Fruit fly (Drosophila melanogaster): ENCODE data around the gene ppk30.

Gene ppk30

DNA sequence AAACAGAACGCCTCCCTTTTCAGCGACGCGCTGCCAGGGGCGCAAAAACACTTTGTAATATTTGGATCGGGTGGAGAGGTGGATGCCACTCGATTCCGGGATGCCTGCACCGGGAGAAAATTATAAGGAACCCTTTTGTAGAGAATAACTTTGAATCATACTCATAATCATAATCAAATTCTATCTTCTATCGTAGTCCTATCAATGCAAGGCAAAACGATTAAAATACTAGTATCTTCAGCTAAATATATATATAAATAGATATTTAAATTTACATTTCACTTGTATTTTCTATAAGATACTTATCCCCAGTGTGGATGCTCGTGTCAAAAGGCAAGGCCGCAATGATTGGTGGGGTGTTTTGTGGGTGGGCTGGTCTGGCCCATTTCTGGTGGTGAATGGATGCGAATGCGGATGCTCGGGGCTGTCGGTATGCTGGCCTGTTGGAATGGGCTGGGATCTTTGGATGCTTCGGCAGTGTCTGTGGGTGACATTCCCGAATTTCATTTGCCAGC is 36.9 kb downstream of the ppk30 start:
- TF ChIP-seq Dll (optimal IDR thresholded peaks at IDR 0.05) (no peak), CG8478 (optimal IDR thresholded peaks at IDR 0.05) (no peak), EcR (GFP tag; optimal IDR thresholded peaks at IDR 0.05) (no peak), usp (GFP tag; optimal IDR thresholded peaks at IDR 0.05) (no peak), pan (optimal IDR thresholded peaks at IDR 0.05) (no peak), psq (optimal IDR thresholded peaks at IDR 0.05) (no peak)

DNA sequence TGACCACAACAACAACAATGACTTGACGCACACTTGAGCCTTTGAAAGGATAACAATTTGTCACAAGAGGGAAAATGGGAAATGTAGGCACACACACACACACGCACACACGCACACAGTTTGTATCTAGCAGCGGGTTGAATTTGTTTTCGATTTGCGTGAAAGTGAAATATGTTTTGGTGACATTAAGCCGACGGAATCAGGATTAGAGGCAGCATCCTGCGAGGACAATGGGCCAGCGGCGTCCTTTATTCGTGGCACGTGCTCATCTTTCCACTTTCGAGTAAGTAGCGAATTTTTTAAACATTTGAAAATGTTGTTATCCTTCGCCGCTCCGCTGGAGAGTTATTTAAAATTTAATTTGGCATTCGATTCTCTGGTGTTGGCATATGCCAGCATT is 38.3 kb downstream of the ppk30 start:
- no peak for TF ChIP-seq pan (optimal IDR thresholded peaks at IDR 0.05)
- no peak for TF ChIP-seq usp (GFP tag; optimal IDR thresholded peaks at IDR 0.05)
- TF ChIP-seq psq (optimal IDR thresholded peaks at IDR 0.05) = no peak
- no peak for TF ChIP-seq Dll (optimal IDR thresholded peaks at IDR 0.05)
- no peak for TF ChIP-seq EcR (GFP tag; optimal IDR thresholded peaks at IDR 0.05)
- TF ChIP-seq CG8478 (optimal IDR thresholded peaks at IDR 0.05) = no peak

DNA sequence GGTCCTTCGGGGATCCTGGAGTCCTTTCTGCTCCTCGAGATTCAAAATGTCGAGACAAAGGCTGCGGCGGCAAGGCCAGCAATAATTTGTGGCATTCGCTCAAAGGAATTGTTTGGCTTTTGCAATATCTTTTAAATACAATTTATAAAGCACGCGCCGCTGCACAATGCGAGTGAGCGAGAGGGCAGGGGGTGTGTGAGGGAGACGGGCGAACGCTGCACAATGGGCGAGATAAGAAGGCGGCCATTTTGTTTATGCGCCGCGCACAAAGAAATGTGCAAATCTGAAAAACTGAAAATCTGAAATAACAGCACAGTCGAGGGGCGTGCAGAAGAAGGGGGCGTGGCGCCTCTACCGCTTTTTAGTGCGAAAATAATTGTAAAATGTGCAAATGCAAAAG is 39.4 kb downstream of the ppk30 start:
- TF ChIP-seq CG8478 (optimal IDR thresholded peaks at IDR 0.05) (no peak), usp (GFP tag; optimal IDR thresholded peaks at IDR 0.05) (no peak), Dll (optimal IDR thresholded peaks at IDR 0.05) (no peak), psq (optimal IDR thresholded peaks at IDR 0.05) (no peak), EcR (GFP tag; optimal IDR thresholded peaks at IDR 0.05) (no peak), pan (optimal IDR thresholded peaks at IDR 0.05) (no peak)

DNA sequence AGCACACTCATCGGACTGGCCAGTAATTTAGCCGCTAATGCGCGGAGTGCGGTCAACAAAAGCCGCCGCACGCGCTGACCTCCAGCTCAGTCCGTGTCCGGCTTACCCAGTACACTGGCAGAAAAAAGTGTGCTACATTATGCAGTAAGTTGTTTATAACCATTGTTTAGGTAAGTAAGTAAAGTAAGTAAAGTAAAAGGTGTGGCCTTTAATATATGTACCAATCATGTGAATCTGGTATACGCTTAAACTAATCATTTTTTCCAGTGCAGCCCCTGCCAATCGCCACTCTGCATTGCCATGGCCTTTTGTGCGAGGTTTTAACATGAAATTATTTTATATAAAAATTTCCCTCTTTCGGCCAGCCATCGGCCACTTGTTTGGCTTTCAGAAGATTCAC is 42.5 kb downstream of the ppk30 start:
- TF ChIP-seq psq (optimal IDR thresholded peaks at IDR 0.05) (no peak), pan (optimal IDR thresholded peaks at IDR 0.05) (no peak), Dll (optimal IDR thresholded peaks at IDR 0.05) (no peak), CG8478 (optimal IDR thresholded peaks at IDR 0.05) (no peak), usp (GFP tag; optimal IDR thresholded peaks at IDR 0.05) (no peak), EcR (GFP tag; optimal IDR thresholded peaks at IDR 0.05) (no peak)

DNA sequence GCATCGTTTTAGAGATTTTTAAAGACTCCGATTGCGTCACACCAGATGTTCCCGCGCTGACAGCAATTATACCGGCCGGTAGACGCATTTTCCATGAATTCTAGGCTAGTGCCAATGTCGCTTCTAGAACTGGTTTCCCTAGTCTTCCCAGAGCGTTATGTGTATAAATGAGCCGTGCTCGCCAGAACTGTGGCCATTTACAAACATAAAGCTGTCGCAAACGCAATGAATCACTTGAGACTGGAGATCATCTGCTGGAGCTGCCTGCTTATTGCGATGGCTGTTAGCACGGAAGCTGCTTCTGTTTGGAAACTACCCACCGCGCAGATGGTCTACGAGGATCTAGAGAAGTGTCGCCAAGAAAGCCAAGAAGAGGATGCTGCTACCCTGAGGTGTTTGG is 45.4 kb downstream of the ppk30 start, which contains the start of gene Obp99d:
Gene Obp99d, plus strand, starts transcription at position 192 of the 400 bp plus-strand sequence.
- TF ChIP-seq Dll (optimal IDR thresholded peaks at IDR 0.05) = no peak
- TF ChIP-seq CG8478 (optimal IDR thresholded peaks at IDR 0.05) = no peak
- no peak for TF ChIP-seq psq (optimal IDR thresholded peaks at IDR 0.05)
- TF ChIP-seq EcR (GFP tag; optimal IDR thresholded peaks at IDR 0.05) = no peak

DNA sequence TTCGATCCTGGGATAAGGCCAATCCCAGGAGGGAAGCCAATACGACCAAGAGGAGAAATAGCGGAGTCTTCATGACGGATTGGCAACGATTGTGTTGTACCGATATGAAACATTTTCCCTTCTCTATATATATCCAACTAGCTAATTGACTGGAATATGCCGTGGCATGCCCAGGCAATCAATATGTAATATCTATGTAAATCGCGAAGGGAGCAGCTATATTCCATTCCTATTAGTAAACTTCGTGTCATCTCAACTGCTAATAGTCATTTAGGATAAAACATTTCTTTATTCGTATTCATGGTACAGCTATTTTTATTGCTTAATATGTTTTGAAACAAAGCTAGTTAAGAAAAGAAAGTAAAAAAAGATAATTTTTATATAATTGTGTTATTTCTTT is 46.3 kb downstream of the ppk30 start, which contains the start of gene Dup99B:
Gene Dup99B, minus strand, starts transcription at position 101 of the 400 bp plus-strand sequence.
- TF ChIP-seq EcR (GFP tag; optimal IDR thresholded peaks at IDR 0.05) (no peak), CG8478 (optimal IDR thresholded peaks at IDR 0.05) (no peak), psq (optimal IDR thresholded peaks at IDR 0.05) (no peak), pan (optimal IDR thresholded peaks at IDR 0.05) (no peak), usp (GFP tag; optimal IDR thresholded peaks at IDR 0.05) (no peak), Dll (optimal IDR thresholded peaks at IDR 0.05) (no peak)

DNA sequence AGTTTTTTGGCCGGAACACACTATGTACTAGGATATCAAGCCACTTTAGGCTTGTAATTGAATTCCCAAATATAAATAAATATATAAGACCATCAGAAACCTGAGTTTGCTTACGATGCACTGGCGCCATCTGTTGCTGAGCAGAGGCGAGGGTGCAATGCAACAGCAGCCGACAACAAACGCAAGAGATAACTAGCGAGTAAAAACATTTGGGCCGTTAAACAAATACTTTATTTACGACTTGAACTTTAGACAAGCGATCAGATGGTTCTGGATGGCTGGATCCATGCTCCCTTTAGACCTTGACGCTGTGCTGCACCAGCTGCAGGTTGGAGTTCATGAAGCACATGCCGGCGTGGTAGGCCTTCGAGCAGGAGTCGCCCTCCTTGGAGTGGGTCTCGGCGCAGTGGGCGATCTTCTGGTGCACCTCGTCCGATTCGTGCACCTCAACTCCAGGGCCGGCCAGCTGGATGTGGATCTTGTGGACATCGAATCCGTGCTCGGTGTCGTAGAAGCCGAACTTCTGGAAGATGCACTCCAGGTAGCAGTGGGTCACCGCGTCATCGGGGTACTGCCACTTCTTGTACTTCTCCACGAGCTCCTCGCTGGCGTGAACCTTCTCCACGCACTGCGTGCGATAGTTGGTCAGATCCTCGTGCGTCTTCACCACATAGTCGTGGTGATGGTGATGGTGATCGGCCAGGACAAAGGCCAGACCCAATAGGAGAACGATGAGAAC is 47.3 kb downstream of the ppk30 start:
- TF ChIP-seq Dll (optimal IDR thresholded peaks at IDR 0.05) (no peak), usp (GFP tag; optimal IDR thresholded peaks at IDR 0.05) (no peak), EcR (GFP tag; optimal IDR thresholded peaks at IDR 0.05) (no peak), psq (optimal IDR thresholded peaks at IDR 0.05) (no peak), pan (optimal IDR thresholded peaks at IDR 0.05) (no peak), CG8478 (optimal IDR thresholded peaks at IDR 0.05) (no peak)

DNA sequence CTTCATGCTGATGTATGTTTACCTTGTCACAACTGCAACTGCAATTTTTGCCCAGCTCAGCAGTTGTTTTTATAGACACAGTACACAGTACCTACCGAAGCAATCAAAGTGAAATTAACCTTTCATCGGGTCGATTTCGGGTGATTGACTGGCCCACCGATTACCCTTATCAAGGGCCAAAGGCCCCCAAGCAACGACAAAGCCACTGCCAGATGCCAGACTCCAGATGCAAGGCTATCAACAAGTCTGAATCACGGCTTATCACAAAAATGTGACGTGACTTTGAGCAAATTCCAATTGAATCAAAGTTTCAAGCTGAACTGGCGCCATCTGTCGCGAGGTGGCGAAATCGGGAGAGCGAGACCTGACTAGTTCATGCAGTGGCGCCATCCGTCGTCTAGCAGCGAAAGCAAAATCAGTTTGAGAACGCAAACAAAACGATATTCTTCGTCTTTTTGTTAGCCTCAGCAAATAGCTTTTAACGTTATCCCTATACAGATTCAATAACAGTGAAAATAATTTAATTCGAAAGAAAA is 47.9 kb downstream of the ppk30 start, which contains the start of gene Obp99b:
Gene Obp99b, minus strand, starts transcription at position 115 of the 536 bp plus-strand sequence.
- TF ChIP-seq psq (optimal IDR thresholded peaks at IDR 0.05) = no peak
- no peak for TF ChIP-seq EcR (GFP tag; optimal IDR thresholded peaks at IDR 0.05)
- TF ChIP-seq usp (GFP tag; optimal IDR thresholded peaks at IDR 0.05) = no peak
- TF ChIP-seq pan (optimal IDR thresholded peaks at IDR 0.05) = no peak
- no peak for TF ChIP-seq CG8478 (optimal IDR thresholded peaks at IDR 0.05)
- no peak for TF ChIP-seq Dll (optimal IDR thresholded peaks at IDR 0.05)

DNA sequence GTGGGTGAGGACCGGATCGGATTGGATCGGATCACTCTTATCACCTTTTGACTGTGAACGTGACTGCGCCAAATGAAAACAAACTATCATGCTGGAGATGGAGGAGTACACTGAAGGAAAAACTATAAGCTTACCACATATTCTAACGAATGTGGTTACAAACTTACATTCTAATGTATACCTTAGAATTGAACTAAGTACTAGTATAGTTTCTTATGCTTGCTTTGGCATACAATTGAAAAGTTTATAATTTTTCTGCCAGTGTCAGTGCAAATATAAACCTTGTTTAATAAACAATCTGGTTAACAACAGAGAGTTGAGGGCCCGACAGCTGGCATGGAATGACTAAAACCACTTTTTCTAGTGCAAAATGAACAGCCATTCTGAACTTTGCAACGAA is 48.6 kb downstream of the ppk30 start:
- TF ChIP-seq psq (optimal IDR thresholded peaks at IDR 0.05) = no peak
- TF ChIP-seq pan (optimal IDR thresholded peaks at IDR 0.05) = no peak
- no peak for TF ChIP-seq Dll (optimal IDR thresholded peaks at IDR 0.05)
- no peak for TF ChIP-seq CG8478 (optimal IDR thresholded peaks at IDR 0.05)
- no peak for TF ChIP-seq EcR (GFP tag; optimal IDR thresholded peaks at IDR 0.05)

DNA sequence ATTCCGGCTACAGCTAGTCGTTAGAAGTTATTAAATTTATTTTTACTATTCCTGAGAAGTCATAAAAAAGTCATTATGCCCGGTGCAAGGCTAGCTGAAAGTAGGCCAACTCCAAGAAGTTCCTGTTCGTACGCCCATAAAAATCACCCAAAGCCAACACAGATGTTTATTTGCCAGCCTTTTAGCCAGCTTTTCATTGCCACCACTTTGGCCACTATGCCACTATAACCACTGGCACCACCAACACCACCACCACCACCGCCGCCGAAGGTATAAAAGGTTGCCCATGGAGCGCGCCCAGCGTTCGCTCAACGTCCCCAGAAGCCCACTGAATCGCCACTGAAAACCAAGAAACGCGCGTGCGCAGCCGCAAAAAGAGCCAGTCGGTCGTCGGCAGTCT is 49.4 kb downstream of the ppk30 start, which contains the start of gene CG15506:
Gene CG15506, plus strand, starts transcription at position 301 of the 400 bp plus-strand sequence.
- no peak for TF ChIP-seq pan (optimal IDR thresholded peaks at IDR 0.05)
- TF ChIP-seq Dll (optimal IDR thresholded peaks at IDR 0.05) = no peak
- TF ChIP-seq usp (GFP tag; optimal IDR thresholded peaks at IDR 0.05) = no peak
- no peak for TF ChIP-seq CG8478 (optimal IDR thresholded peaks at IDR 0.05)
- TF ChIP-seq psq (optimal IDR thresholded peaks at IDR 0.05) = no peak
- no peak for TF ChIP-seq EcR (GFP tag; optimal IDR thresholded peaks at IDR 0.05)

Measured in whole organism.